Fruit fly (Drosophila melanogaster): ENCODE results near the gene CG42853.

CG42853 gene

DNA sequence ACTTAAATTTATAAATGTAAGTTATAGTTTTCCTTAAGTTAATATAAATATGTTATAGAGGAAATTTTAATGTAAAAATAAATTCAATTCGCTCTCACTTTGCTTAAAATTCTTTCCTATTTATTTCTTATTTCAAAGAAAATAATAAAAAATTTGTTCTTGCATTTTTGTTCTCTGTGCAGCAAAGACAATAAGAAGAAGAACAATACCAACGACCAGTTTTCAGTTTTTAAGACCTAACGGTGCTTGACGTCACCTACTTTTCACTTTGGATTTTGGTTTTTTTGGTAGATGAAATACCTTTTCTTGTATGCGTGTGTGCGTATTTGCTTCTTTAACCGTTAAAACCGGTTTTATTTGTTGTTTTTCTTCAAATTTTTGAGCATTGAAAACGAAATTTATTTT, 19.6 kb downstream of the CG42853 start (continued):
- TF ChIP-seq CG2678 (tag; optimal IDR thresholded peaks at IDR 0.05) = peak; percentile 61
- no peak for TF ChIP-seq yki (optimal IDR thresholded peaks at IDR 0.05)
- TF ChIP-seq CG6854 (GFP tag; optimal IDR thresholded peaks at IDR 0.05) = no peak
- no peak for TF ChIP-seq usp (GFP tag; optimal IDR thresholded peaks at IDR 0.05)
- no peak for TF ChIP-seq CG6765 (GFP tag; optimal IDR thresholded peaks at IDR 0.05)
- no peak for TF ChIP-seq CG34224 (GFP tag; IDR thresholded peaks at IDR 0.05; ENCODE audit: partially characterized antibody)
- TF ChIP-seq hth (optimal IDR thresholded peaks at IDR 0.05) = no peak
- no peak for TF ChIP-seq CG16813 (GFP tag; IDR thresholded peaks at IDR 0.05; ENCODE audit: partially characterized antibody)
- TF ChIP-seq esg (GFP tag; conservative IDR thresholded peaks at IDR 0.05) = no peak
- TF ChIP-seq CG4424 (GFP tag; optimal IDR thresholded peaks at IDR 0.05) = peak; percentile 25
- TF ChIP-seq stwl (tag; optimal IDR thresholded peaks at IDR 0.05) = no peak
- no peak for TF ChIP-seq Kr (GFP tag; optimal IDR thresholded peaks at IDR 0.05)
- no peak for TF ChIP-seq dimm (GFP tag; IDR thresholded peaks at IDR 0.05)
- no peak for TF ChIP-seq pum (GFP tag; optimal IDR thresholded peaks at IDR 0.05)
- no peak for TF ChIP-seq dysf (GFP tag; IDR thresholded peaks at IDR 0.05)
- no peak for TF ChIP-seq sima (GFP tag; optimal IDR thresholded peaks at IDR 0.05)
- no peak for TF ChIP-seq CG14965 (GFP tag; optimal IDR thresholded peaks at IDR 0.05; ENCODE audit: borderline replicate concordance)
- TF ChIP-seq CG13287 (GFP tag; IDR thresholded peaks at IDR 0.05; ENCODE audit: partially characterized antibody) = no peak
- TF ChIP-seq D (optimal IDR thresholded peaks at IDR 0.05) = no peak
- peak; percentile 39 for TF ChIP-seq D (GFP tag; optimal IDR thresholded peaks at IDR 0.05)
- TF ChIP-seq CG3281 (GFP tag; optimal IDR thresholded peaks at IDR 0.05) = no peak
- peak; percentile 81 for TF ChIP-seq CG2712 (tag; optimal IDR thresholded peaks at IDR 0.05)
- TF ChIP-seq CG4328 (GFP tag; optimal IDR thresholded peaks at IDR 0.05) = no peak
- no peak for TF ChIP-seq Vsx1 (GFP tag; optimal IDR thresholded peaks at IDR 0.05)
- TF ChIP-seq schlank (tag; optimal IDR thresholded peaks at IDR 0.05) = no peak
- no peak for TF ChIP-seq cato (GFP tag; optimal IDR thresholded peaks at IDR 0.05; ENCODE audit: borderline replicate concordance)
- no peak for TF ChIP-seq crol (GFP tag; IDR thresholded peaks at IDR 0.05)
- no peak for TF ChIP-seq slp2 (GFP tag; optimal IDR thresholded peaks at IDR 0.05)
- TF ChIP-seq Sox102F (GFP tag; optimal IDR thresholded peaks at IDR 0.05) = peak; percentile 63
- TF ChIP-seq Dref (GFP tag; IDR thresholded peaks at IDR 0.05) = no peak
- no peak for TF ChIP-seq twi (tag; optimal IDR thresholded peaks at IDR 0.05)
- TF ChIP-seq Doc3 (GFP tag; IDR thresholded peaks at IDR 0.05; ENCODE audit: partially characterized antibody) = no peak
- no peak for TF ChIP-seq unc-4 (GFP tag; IDR thresholded peaks at IDR 0.05; ENCODE audit: partially characterized antibody)
- no peak for TF ChIP-seq sc (optimal IDR thresholded peaks at IDR 0.05)
- no peak for TF ChIP-seq sc (GFP tag; optimal IDR thresholded peaks at IDR 0.05)
- TF ChIP-seq CG18011 (GFP tag; optimal IDR thresholded peaks at IDR 0.05) = no peak
- TF ChIP-seq Scr (GFP tag; IDR thresholded peaks at IDR 0.05; ENCODE audit: partially characterized antibody) = no peak
- no peak for TF ChIP-seq Trl (optimal IDR thresholded peaks at IDR 0.05)
- TF ChIP-seq Trl (GFP tag; optimal IDR thresholded peaks at IDR 0.05) = no peak
- TF ChIP-seq HmgD (GFP tag; optimal IDR thresholded peaks at IDR 0.05) = no peak
- peak; percentile 47 for TF ChIP-seq unpg (GFP tag; optimal IDR thresholded peaks at IDR 0.05)
- no peak for TF ChIP-seq Poxn (GFP tag; IDR thresholded peaks at IDR 0.05)
- no peak for TF ChIP-seq CG11398 (GFP tag; optimal IDR thresholded peaks at IDR 0.05)
- TF ChIP-seq fd3F (GFP tag; optimal IDR thresholded peaks at IDR 0.05) = no peak
- TF ChIP-seq CG32767 (GFP tag; IDR thresholded peaks at IDR 0.05) = no peak
- no peak for TF ChIP-seq Abd-B (GFP tag; optimal IDR thresholded peaks at IDR 0.05)
- no peak for TF ChIP-seq Dp (GFP tag; optimal IDR thresholded peaks at IDR 0.05)
- no peak for TF ChIP-seq CG4282 (GFP tag; optimal IDR thresholded peaks at IDR 0.05)
- no peak for TF ChIP-seq Bgb (GFP tag; IDR thresholded peaks at IDR 0.05; ENCODE audit: partially characterized antibody)
- no peak for TF ChIP-seq Elba2 (GFP tag; optimal IDR thresholded peaks at IDR 0.05)
- peak; percentile 80 for TF ChIP-seq gsb-n (tag; optimal IDR thresholded peaks at IDR 0.05)
- peak in 1 of 2 experiments; percentile 77 for TF ChIP-seq bsh (GFP tag; optimal IDR thresholded peaks at IDR 0.05)

All from whole organism, embryonic.